Fruit fly (Drosophila melanogaster): ENCODE results near the gene CG15370.

The CG15370 gene

dm6 chrX:9232199-9232598 lies 7.0 kb downstream of the CG15370 start, which contains the start of gene CG12121 (continued):
- TF ChIP-seq tio (GFP tag; optimal IDR thresholded peaks at IDR 0.05) (no peak), dan (GFP tag; IDR thresholded peaks at IDR 0.05) (no peak), grn (GFP tag; optimal IDR thresholded peaks at IDR 0.05) (no peak), CG2678 (tag; optimal IDR thresholded peaks at IDR 0.05) (no peak), h (optimal IDR thresholded peaks at IDR 0.05) (no peak), Sry-δ (GFP tag; optimal IDR thresholded peaks at IDR 0.05) (peak; percentile 68), CG7963 (GFP tag; IDR thresholded peaks at IDR 0.05; ENCODE audit: partially characterized antibody) (peak; percentile 72), CG10462 (GFP tag; optimal IDR thresholded peaks at IDR 0.05) (no peak), ash1 (GFP tag; optimal IDR thresholded peaks at IDR 0.05) (no peak), Max (GFP tag; optimal IDR thresholded peaks at IDR 0.05) (no peak), hbn (GFP tag; IDR thresholded peaks at IDR 0.05; ENCODE audit: partially characterized antibody) (peak; percentile 53; the same call in 1 of the 2 replicates), CG15514 (GFP tag; optimal IDR thresholded peaks at IDR 0.05) (peak; percentile 71), pzg (GFP tag; optimal IDR thresholded peaks at IDR 0.05) (peak; percentile 84), HHEX (GFP tag; optimal IDR thresholded peaks at IDR 0.05) (no peak), maf-S (GFP tag; optimal IDR thresholded peaks at IDR 0.05) (no peak), CG12769 (tag; optimal IDR thresholded peaks at IDR 0.05) (no peak), CG17802 (tag; optimal IDR thresholded peaks at IDR 0.05) (no peak), CG18764 (GFP tag; optimal IDR thresholded peaks at IDR 0.05) (no peak), tin (GFP tag; optimal IDR thresholded peaks at IDR 0.05) (no peak), CG9437 (GFP tag; optimal IDR thresholded peaks at IDR 0.05) (no peak), gcm (GFP tag; optimal IDR thresholded peaks at IDR 0.05) (no peak), CG1832 (GFP tag; optimal IDR thresholded peaks at IDR 0.05) (no peak), CG15269 (tag; optimal IDR thresholded peaks at IDR 0.05) (no peak), luna (GFP tag; optimal IDR thresholded peaks at IDR 0.05) (no peak), Opbp (GFP tag; IDR thresholded peaks at IDR 0.05; ENCODE audit: partially characterized antibody) (peak; percentile 63; the same call in 2 of the 3 replicates), ken (GFP tag; IDR thresholded peaks at IDR 0.05) (no peak), sima (GFP tag; optimal IDR thresholded peaks at IDR 0.05) (no peak), CG18476 (GFP tag; optimal IDR thresholded peaks at IDR 0.05) (no peak), Mes4 (GFP tag; optimal IDR thresholded peaks at IDR 0.05) (no peak)

dm6 chrX:9236485-9236884 lies 11.2 kb downstream of the CG15370 start, which contains the start of gene Ir8a:
TSS of gene Ir8a (minus strand) at chrX:9236585.
- TF ChIP-seq CG15073 (GFP tag; optimal IDR thresholded peaks at IDR 0.05) = no peak
- no peak for TF ChIP-seq pum (GFP tag; optimal IDR thresholded peaks at IDR 0.05)
- no peak for TF ChIP-seq chinmo (GFP tag; IDR thresholded peaks at IDR 0.05; ENCODE audit: partially characterized antibody)

dm6 chrX:9243417-9243884 lies 18.2 kb downstream of the CG15370 start, which contains the start of the genes mxc and Larp7:
TSS of gene mxc (minus strand) at chrX:9243467.
TSS of gene Larp7 (plus strand) at chrX:9243817.
- TF ChIP-seq HLH54F (GFP tag; optimal IDR thresholded peaks at IDR 0.05) = peak; percentile 79
- TF ChIP-seq CG7357 (GFP tag; IDR thresholded peaks at IDR 0.05) = peak; percentile 60; the same call in 1 of the 3 replicates
- TF ChIP-seq vfl (GFP tag; optimal IDR thresholded peaks at IDR 0.05) = peak; percentile 47
- 0 out of 2 replicates have a peak, but pooled peaks have one; percentile 28 for TF ChIP-seq Taf1 (GFP tag; IDR thresholded peaks at IDR 0.05)
- TF ChIP-seq CG32772 (GFP tag; IDR thresholded peaks at IDR 0.05) = peak; percentile 41; the same call in 1 of the 2 replicates
- TF ChIP-seq tap (tag; optimal IDR thresholded peaks at IDR 0.05) = no peak
- TF ChIP-seq Atf6 (GFP tag; IDR thresholded peaks at IDR 0.05) = peak; percentile 40; the same call in 1 of the 2 replicates
- peak; percentile 59 for TF ChIP-seq CG6272 (GFP tag; IDR thresholded peaks at IDR 0.05)
- peak; percentile 0 for TF ChIP-seq pb (GFP tag; optimal IDR thresholded peaks at IDR 0.05)
- TF ChIP-seq maf-S (GFP tag; optimal IDR thresholded peaks at IDR 0.05) = peak; percentile 53
- TF ChIP-seq zfh1 (GFP tag; IDR thresholded peaks at IDR 0.05) = no peak
- no peak for TF ChIP-seq slou (GFP tag; optimal IDR thresholded peaks at IDR 0.05)
- TF ChIP-seq prd (optimal IDR thresholded peaks at IDR 0.05) = no peak
- TF ChIP-seq prd (GFP tag; IDR thresholded peaks at IDR 0.05) = peak; percentile 73; the same call in 2 of the 3 replicates
- no peak for TF ChIP-seq so (GFP tag; IDR thresholded peaks at IDR 0.05)
- TF ChIP-seq CG2116 (GFP tag; optimal IDR thresholded peaks at IDR 0.05) = peak; percentile 71
- TF ChIP-seq CG13424 (tag; optimal IDR thresholded peaks at IDR 0.05) = peak; percentile 72
- TF ChIP-seq D (optimal IDR thresholded peaks at IDR 0.05) = no peak
- no peak for TF ChIP-seq D (GFP tag; optimal IDR thresholded peaks at IDR 0.05)
- TF ChIP-seq ken (GFP tag; IDR thresholded peaks at IDR 0.05) = no peak
- peak; percentile 40 for TF ChIP-seq Hmx (GFP tag; optimal IDR thresholded peaks at IDR 0.05)
